Fruit fly (Drosophila melanogaster): ENCODE measurements around the gene CG33339.
A peak's percentile ranks its signal among the peaks of the same experiment; 100 is the strongest.

CG33339 gene

DNA sequence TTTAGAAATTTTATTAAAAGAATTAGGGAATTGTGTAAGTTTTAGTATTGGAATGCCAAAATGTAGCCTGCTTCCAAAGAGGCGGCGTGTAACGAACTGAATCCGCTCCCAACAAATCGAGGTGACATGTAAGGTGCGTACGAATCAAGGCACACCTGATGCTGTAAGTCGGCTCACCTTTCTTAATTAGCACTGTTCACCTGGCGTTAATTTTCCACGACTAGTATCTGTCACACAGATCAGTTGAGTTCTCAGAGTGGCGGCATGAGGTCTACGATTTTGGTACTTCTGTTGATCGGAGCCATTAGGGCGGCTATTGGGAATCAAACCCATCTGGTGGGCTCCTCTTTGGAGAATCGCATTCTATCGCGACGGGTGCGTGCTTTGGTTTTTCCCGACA lies at the start of gene CG33339, which contains the start of gene CG5762:
Gene CG33339, plus strand, starts transcription at position 265 of the 400 bp plus-strand sequence.
Gene CG5762, minus strand, starts transcription at position 101 of the 400 bp plus-strand sequence.
- no peak for TF ChIP-seq CG3847 (GFP tag; IDR thresholded peaks at IDR 0.05)
- no peak for TF ChIP-seq Hr3 (GFP tag; optimal IDR thresholded peaks at IDR 0.05)
- TF ChIP-seq mam (GFP tag; optimal IDR thresholded peaks at IDR 0.05), result no peak
- no peak for TF ChIP-seq CG18599 (GFP tag; optimal IDR thresholded peaks at IDR 0.05)
- TF ChIP-seq CG12299 (tag; optimal IDR thresholded peaks at IDR 0.05), result no peak

- TF ChIP-seq CG13296 (GFP tag; optimal IDR thresholded peaks at IDR 0.05) (no peak), Blimp-1 (GFP tag; optimal IDR thresholded peaks at IDR 0.05) (no peak), onecut (GFP tag; IDR thresholded peaks at IDR 0.05) (peak; percentile 79), CG11695 (GFP tag; IDR thresholded peaks at IDR 0.05) (no peak), CG17829 (tag; optimal IDR thresholded peaks at IDR 0.05) (peak; percentile 18), Med (GFP tag) (peak; percentile 69), Ptx1 (GFP tag; IDR thresholded peaks at IDR 0.05) (peak; percentile 35; the same call in 1 of the 2 replicates), Rx (GFP tag; IDR thresholded peaks at IDR 0.05) (peak; percentile 22; the same call in 1 of the 2 replicates), NFAT (GFP tag; IDR thresholded peaks at IDR 0.05) (peak; percentile 69), NC2β (GFP tag; optimal IDR thresholded peaks at IDR 0.05) (no peak), Doc2 (GFP tag; IDR thresholded peaks at IDR 0.05) (no peak), Atf-2 (GFP tag; optimal IDR thresholded peaks at IDR 0.05) (no peak), CG4424 (GFP tag; optimal IDR thresholded peaks at IDR 0.05) (peak; percentile 52), CG10366 (GFP tag; IDR thresholded peaks at IDR 0.05) (no peak), nau (GFP tag; optimal IDR thresholded peaks at IDR 0.05) (no peak), Aef1 (GFP tag; IDR thresholded peaks at IDR 0.05) (peak; percentile 24; the same call in 1 of the 3 replicates), twi (tag; optimal IDR thresholded peaks at IDR 0.05) (no peak), Drgx (GFP tag; IDR thresholded peaks at IDR 0.05) (no peak), Bgb (GFP tag; IDR thresholded peaks at IDR 0.05; ENCODE audit: partially characterized antibody) (peak; percentile 81), CG10209 (GFP tag; optimal IDR thresholded peaks at IDR 0.05) (no peak), HmgZ (tag; optimal IDR thresholded peaks at IDR 0.05) (peak; percentile 4), Hr3 (GFP tag; optimal IDR thresholded peaks at IDR 0.05) (peak; percentile 43), CG15514 (GFP tag; optimal IDR thresholded peaks at IDR 0.05) (peak; percentile 34), CG4404 (GFP tag; IDR thresholded peaks at IDR 0.05) (no peak), CG13424 (tag; optimal IDR thresholded peaks at IDR 0.05) (peak; percentile 57), CG2712 (tag; optimal IDR thresholded peaks at IDR 0.05) (no peak), Sry-δ (GFP tag; optimal IDR thresholded peaks at IDR 0.05) (peak; percentile 78), CG7839 (tag; optimal IDR thresholded peaks at IDR 0.05) (no peak), CG6854 (GFP tag; optimal IDR thresholded peaks at IDR 0.05) (no peak), CG30020 (tag; optimal IDR thresholded peaks at IDR 0.05) (peak; percentile 58), CG10147 (GFP tag; optimal IDR thresholded peaks at IDR 0.05) (no peak), dm (GFP tag; optimal IDR thresholded peaks at IDR 0.05) (no peak), CG3065 (GFP tag; optimal IDR thresholded peaks at IDR 0.05) (no peak), CG9727 (GFP tag; optimal IDR thresholded peaks at IDR 0.05) (peak; percentile 64), cad (GFP tag; optimal IDR thresholded peaks at IDR 0.05) (no peak), CG8359 (GFP tag; optimal IDR thresholded peaks at IDR 0.05; ENCODE audit: borderline replicate concordance) (no peak), CG10959 (GFP tag; IDR thresholded peaks at IDR 0.05) (no peak), cas (GFP tag; IDR thresholded peaks at IDR 0.05) (no peak), CG7786 (GFP tag; optimal IDR thresholded peaks at IDR 0.05) (no peak), Asciz (GFP tag; optimal IDR thresholded peaks at IDR 0.05) (no peak), trh (GFP tag; optimal IDR thresholded peaks at IDR 0.05) (peak; percentile 36), CG31224 (GFP tag; IDR thresholded peaks at IDR 0.05) (no peak), Dref (GFP tag; IDR thresholded peaks at IDR 0.05) (peak; percentile 82), Hmx (GFP tag; optimal IDR thresholded peaks at IDR 0.05) (no peak)
Observed at dm6 chr3R:24318217-24319082, 43.2 kb upstream of the CG33339 start, which contains the start of the genes Nab2 and BRWD3. TSS of gene Nab2 (minus strand) at chr3R:24318419. TSS of gene BRWD3 (plus strand) at chr3R:24319000.

All from whole organism, embryonic.